Worm (Caenorhabditis elegans) whole organism, L1 larva: ENCODE results near the gene F29A7.3.

ENCODE experiments used
- F16B12.6 ChIP-seq: fragments of 150-350 bp; optimal IDR thresholded peaks from 2 replicates; lab custom pipeline; 2014; ENCODE audit warnings: missing biosample characterization, missing genetic modification characterization
- Y116A8C.19 ChIP-seq: sonication (generic microtip); optimal IDR thresholded peaks from 2 replicates; lab custom pipeline; 2016; ENCODE audit warnings: missing compliant biosample characterization, missing genetic modification characterization, borderline replicate concordance
- alr-1 ChIP-seq: fragments of 200-800 bp; sonication (Bioruptor generic); optimal IDR thresholded peaks from 2 replicates; lab custom pipeline; 2018; ENCODE audit warnings: borderline replicate concordance, mild to moderate bottlenecking, missing genetic modification characterization, missing compliant biosample characterization
- ama-1 ChIP-seq: fragments of 150-350 bp; optimal IDR thresholded peaks from 2 replicates; lab custom pipeline; 2014
- egl-13 ChIP-seq: sonication (generic microtip); optimal IDR thresholded peaks from 2 replicates; lab custom pipeline; 2016; ENCODE audit warnings: missing genotype, missing genetic modification reagents, missing genetic modification characterization, missing compliant biosample characterization
- ets-5 ChIP-seq: fragments of 200-800 bp; sonication (Bioruptor generic); IDR thresholded peaks from 2 replicates; pipeline ENCODE4 v1.3.6; 2022; ENCODE audit warnings: missing genetic modification characterization, missing compliant biosample characterization
- fkh-10 ChIP-seq: sonication (generic microtip); optimal IDR thresholded peaks from 2 replicates; lab custom pipeline; 2017; ENCODE audit warnings: missing biosample characterization, missing genetic modification reagents, missing genetic modification characterization
- fos-1 ChIP-seq: fragments of 150-350 bp; optimal IDR thresholded peaks from 2 replicates; lab custom pipeline; 2014; ENCODE audit warnings: missing biosample characterization, missing genetic modification characterization
- irx-1 ChIP-seq: sonication (generic microtip); optimal IDR thresholded peaks from 2 replicates; lab custom pipeline; 2016; ENCODE audit warnings: missing genetic modification characterization, missing compliant biosample characterization
- isw-1 ChIP-seq: fragments of 200-800 bp; sonication (Bioruptor generic); IDR thresholded peaks from 2 replicates; pipeline ENCODE4 v1.3.6; 2022; ENCODE audit warnings: missing genetic modification characterization, missing compliant biosample characterization
- jun-1 ChIP-seq: fragments of 150-350 bp; optimal IDR thresholded peaks from 2 replicates; lab custom pipeline; 2014; ENCODE audit warnings: missing biosample characterization, missing genetic modification reagents, missing genetic modification characterization
- lin-14 ChIP-seq: fragments of 200-800 bp; sonication (Bioruptor generic); optimal IDR thresholded peaks from 2 replicates; lab custom pipeline; 2018; ENCODE audit warnings: mild to moderate bottlenecking, missing genetic modification characterization, moderate library complexity, missing compliant biosample characterization
- lin-15B ChIP-seq: fragments of 150-350 bp; sonication (generic microtip); optimal IDR thresholded peaks from 3 replicates; lab custom pipeline; 2014; ENCODE audit warnings: missing biosample characterization, missing genetic modification characterization
- lsy-2 ChIP-seq, 2 experiments: fragments of 150-350 bp; optimal IDR thresholded peaks; 2 replicates each; lab custom pipeline; 2014; ENCODE audit warnings: missing biosample characterization in 2 of 2, missing genetic modification characterization in 2 of 2
- mef-2 ChIP-seq: fragments of 150-350 bp; optimal IDR thresholded peaks from 2 replicates; lab custom pipeline; 2014; ENCODE audit warnings: missing biosample characterization, missing genetic modification characterization
- nhr-12 ChIP-seq: sonication (generic microtip); optimal IDR thresholded peaks from 2 replicates; lab custom pipeline; 2017; ENCODE audit warnings: missing biosample characterization, missing genetic modification characterization
- nhr-20 ChIP-seq: sonication (generic microtip); optimal IDR thresholded peaks from 2 replicates; lab custom pipeline; 2016; ENCODE audit warnings: mild to moderate bottlenecking, missing genetic modification characterization, missing compliant biosample characterization
- nhr-237 ChIP-seq: fragments of 150-350 bp; optimal IDR thresholded peaks from 2 replicates; lab custom pipeline; 2014; ENCODE audit warnings: missing biosample characterization, missing genetic modification characterization
- nhr-47 ChIP-seq: sonication (generic microtip); optimal IDR thresholded peaks from 2 replicates; lab custom pipeline; 2016; ENCODE audit warnings: mild to moderate bottlenecking, missing genetic modification characterization, moderate library complexity, missing compliant biosample characterization
- nhr-71 ChIP-seq: sonication (generic microtip); optimal IDR thresholded peaks from 2 replicates; lab custom pipeline; 2016; ENCODE audit warnings: mild to moderate bottlenecking, missing genetic modification characterization, moderate library complexity, missing compliant biosample characterization
- nhr-76 ChIP-seq: sonication (generic microtip); optimal IDR thresholded peaks from 2 replicates; lab custom pipeline; 2017; ENCODE audit warnings: missing biosample characterization, missing genetic modification characterization
- nhr-84 ChIP-seq: sonication (generic microtip); optimal IDR thresholded peaks from 2 replicates; lab custom pipeline; 2017; ENCODE audit warnings: missing biosample characterization, missing genetic modification characterization
- nhr-85 ChIP-seq: sonication (generic microtip); peaks from one replicate; lab custom pipeline; 2016; ENCODE audit warnings: missing genetic modification characterization, inconsistent platforms, missing compliant biosample characterization
- pag-3 ChIP-seq: sonication (generic microtip); optimal IDR thresholded peaks from 2 replicates; lab custom pipeline; 2017; ENCODE audit warnings: missing genetic modification characterization, mild to moderate bottlenecking, missing compliant biosample characterization, antibody characterized with exemption, borderline replicate concordance; ENCODE audit not compliant: insufficient read depth
- pax-3 ChIP-seq: fragments of 200-800 bp; sonication (Bioruptor generic); optimal IDR thresholded peaks from 2 replicates; lab custom pipeline; 2018; ENCODE audit warnings: mild to moderate bottlenecking, missing genetic modification characterization, moderate library complexity, missing compliant biosample characterization
- rnt-1 ChIP-seq: sonication (generic microtip); optimal IDR thresholded peaks from 2 replicates; lab custom pipeline; 2016; ENCODE audit warnings: mild to moderate bottlenecking, missing genetic modification characterization, moderate library complexity, missing compliant biosample characterization
- snpc-4 ChIP-seq: fragments of 150-350 bp; optimal IDR thresholded peaks from 2 replicates; lab custom pipeline; 2014; ENCODE audit warnings: missing biosample characterization, missing genetic modification characterization
- snu-23 ChIP-seq: sonication (generic microtip); optimal IDR thresholded peaks from 2 replicates; lab custom pipeline; 2016; ENCODE audit warnings: missing genetic modification characterization, missing compliant biosample characterization
- sox-4 ChIP-seq: sonication (generic microtip); optimal IDR thresholded peaks from 2 replicates; lab custom pipeline; 2016; ENCODE audit warnings: missing genetic modification characterization, missing compliant biosample characterization
- sptf-1 ChIP-seq: fragments of 150-350 bp; optimal IDR thresholded peaks from 2 replicates; lab custom pipeline; 2014; ENCODE audit warnings: missing biosample characterization, missing genetic modification characterization
- tlp-1 ChIP-seq: fragments of 150-350 bp; optimal IDR thresholded peaks from 2 replicates; lab custom pipeline; 2014; ENCODE audit warnings: missing biosample characterization, missing genetic modification characterization
- unc-30 ChIP-seq: sonication (generic microtip); optimal IDR thresholded peaks from 2 replicates; lab custom pipeline; 2017; ENCODE audit warnings: missing biosample characterization, missing genetic modification characterization
- xbp-1 ChIP-seq: sonication (generic microtip); optimal IDR thresholded peaks from 2 replicates; lab custom pipeline; 2016; ENCODE audit warnings: missing genetic modification characterization, missing compliant biosample characterization
- ztf-4 ChIP-seq: fragments of 150-350 bp; optimal IDR thresholded peaks from 2 replicates; lab custom pipeline; 2014; ENCODE audit warnings: missing biosample characterization, missing genetic modification characterization

Gene F29A7.3

DNA sequence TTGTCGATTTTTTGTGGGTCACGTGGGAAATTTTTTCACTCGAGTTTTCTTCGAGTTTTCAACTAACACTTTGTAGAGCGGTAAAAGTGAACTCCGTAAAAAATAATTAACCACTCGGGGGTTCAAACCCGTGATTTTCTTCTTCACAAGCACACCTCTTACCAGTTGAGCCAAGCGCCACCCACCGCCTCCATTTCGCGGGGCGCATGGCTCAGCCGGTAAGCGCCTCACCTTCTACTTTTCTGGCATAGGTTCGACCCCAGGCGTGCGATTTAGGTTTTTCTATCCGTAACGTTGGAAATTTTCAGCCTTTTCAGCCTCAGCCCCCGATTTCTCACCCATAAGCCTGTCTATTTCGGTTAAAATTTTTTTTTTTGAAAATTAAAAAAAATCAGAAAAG, 31.1 kb upstream of the F29A7.3 start:
- TF ChIP-seq jun-1 = no peak

- no peak for TF ChIP-seq nhr-76
- TF ChIP-seq F16B12.6 (tag; lab: Kevin White, UChicago) = no peak
- no peak for TF ChIP-seq ets-5 (GFP tag; lab: Robert Waterston, UW)
- TF ChIP-seq xbp-1 (tag; lab: Kevin White, UChicago) = no peak
- TF ChIP-seq alr-1 (tag; lab: Kevin White, UChicago) = no peak
- no peak for TF ChIP-seq isw-1
- no peak for TF ChIP-seq ama-1 (lab: Kevin White, UChicago)
- no peak for TF ChIP-seq Y116A8C.19 (tag; lab: Kevin White, UChicago)
- TF ChIP-seq lin-15B (tag; lab: Kevin White, UChicago) = no peak
- TF ChIP-seq sptf-1 (tag; lab: Kevin White, UChicago) = no peak
- TF ChIP-seq mef-2 (tag; lab: Kevin White, UChicago) = no peak
- no peak for TF ChIP-seq irx-1 (tag; lab: Kevin White, UChicago)
- TF ChIP-seq pag-3 (tag; lab: Kevin White, UChicago) = no peak
- no peak for TF ChIP-seq tlp-1 (tag; lab: Kevin White, UChicago)
- no peak for TF ChIP-seq snpc-4 (tag; lab: Kevin White, UChicago)
- TF ChIP-seq nhr-12 = no peak
- no peak for TF ChIP-seq nhr-47 (tag; lab: Kevin White, UChicago)
- no peak for TF ChIP-seq nhr-20 (tag; lab: Kevin White, UChicago)
- no peak for TF ChIP-seq lsy-2 (tag; optimal IDR thresholded peaks at IDR 0.05; lab: Kevin White, UChicago)
- TF ChIP-seq snu-23 (GFP tag; lab: Kevin White, UChicago) = no peak
- TF ChIP-seq, all 84 proteins: peak for 0
Observed at ce11 chrII:2725561-2725960, 27.5 kb upstream of the F29A7.3 start, which contains the start of the genes T05A8.11 and nep-2. T05A8.11 (minus strand) TSS chrII:2725661. nep-2 (minus strand) TSS chrII:2725752.

DNA sequence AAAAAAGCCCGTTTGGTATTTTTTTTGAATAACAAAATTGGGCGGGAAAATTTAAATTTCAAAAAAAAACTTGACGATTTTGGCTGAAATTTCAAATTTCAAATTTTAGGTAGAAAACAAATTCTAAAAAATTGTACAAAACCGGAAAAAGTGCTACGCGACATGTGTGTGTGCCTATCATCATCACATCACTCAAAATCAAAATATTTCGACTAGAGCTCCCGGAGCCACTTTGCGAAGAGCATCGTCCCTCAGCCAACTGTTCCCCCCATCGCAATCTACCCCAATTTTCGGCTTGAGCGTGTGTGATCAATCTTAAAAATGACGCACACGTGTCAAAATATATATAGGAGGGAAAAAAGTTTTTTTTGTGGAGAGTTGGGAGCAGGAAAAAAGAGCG, 26.3 kb upstream of the F29A7.3 start:
- peak; percentile 0 for TF ChIP-seq nhr-71
- TF ChIP-seq sptf-1 (tag; lab: Kevin White, UChicago) = no peak
- peak; percentile 43 for TF ChIP-seq rnt-1 (tag; lab: Kevin White, UChicago)
- peak; percentile 33 for TF ChIP-seq lin-14

DNA sequence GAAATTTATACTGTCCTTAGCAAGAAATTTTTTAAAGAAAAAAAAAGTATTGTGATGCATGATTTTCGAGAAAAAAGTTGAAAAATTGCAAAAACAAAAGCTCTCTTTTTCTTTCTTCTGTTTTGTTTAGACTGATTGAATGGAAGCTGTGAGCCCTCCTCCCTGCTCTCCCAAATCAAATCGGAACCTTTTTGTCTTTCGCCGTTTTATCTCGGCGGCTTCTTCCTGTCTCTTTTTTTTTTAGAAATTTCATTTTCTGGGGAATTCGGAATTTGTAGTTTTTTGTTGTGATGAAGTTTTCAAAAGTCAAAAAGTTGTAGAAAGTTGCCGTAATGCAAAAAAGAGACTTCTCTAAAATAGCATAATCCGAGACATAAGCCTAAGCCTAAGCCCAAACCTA, 22.5 kb upstream of the F29A7.3 start:
- TF ChIP-seq fkh-10 (GFP tag; lab: Kevin White, UChicago) = peak; percentile 63
- peak; percentile 34 for TF ChIP-seq lin-14
- no peak for TF ChIP-seq nhr-84 (tag; lab: Kevin White, UChicago)
- no peak for TF ChIP-seq ets-5 (GFP tag; lab: Robert Waterston, UW)

- TF ChIP-seq egl-13 (no peak), sptf-1 (tag; lab: Kevin White, UChicago) (no peak), sox-4 (tag; lab: Kevin White, UChicago) (no peak), nhr-85 (tag; lab: Kevin White, UChicago) (no peak), F16B12.6 (tag; lab: Kevin White, UChicago) (no peak), fos-1 (tag; lab: Kevin White, UChicago) (no peak), xbp-1 (tag; lab: Kevin White, UChicago) (no peak), ztf-4 (tag; lab: Kevin White, UChicago) (no peak), ets-5 (GFP tag; lab: Robert Waterston, UW) (no peak), pax-3 (tag; lab: Kevin White, UChicago) (no peak), rnt-1 (tag; lab: Kevin White, UChicago) (no peak), nhr-237 (tag; lab: Kevin White, UChicago) (no peak), ama-1 (lab: Kevin White, UChicago) (no peak), unc-30 (tag; lab: Kevin White, UChicago) (no peak)
Observed at ce11 chrII:2734266-2734665, 18.8 kb upstream of the F29A7.3 start.
